Worm (Caenorhabditis elegans) whole organism, L2 larva: ENCODE results near the gene F17C8.9.

Source experiments
- C34F6.9 ChIP-seq: fragments of 150-350 bp; optimal IDR thresholded peaks from 2 replicates; lab custom pipeline; 2014; ENCODE audit warnings: missing biosample characterization, missing genetic modification characterization
- R02D3.7 ChIP-seq: fragments of 150-350 bp; optimal IDR thresholded peaks from 2 replicates; lab custom pipeline; 2014; ENCODE audit warnings: missing biosample characterization, missing genetic modification characterization
- Y55F3AM.14 ChIP-seq: fragments of 200-800 bp; sonication (Bioruptor generic); optimal IDR thresholded peaks from 2 replicates; lab custom pipeline; 2018; ENCODE audit warnings: mild to moderate bottlenecking, missing genetic modification characterization, missing compliant biosample characterization
- ZK546.5 ChIP-seq: sonication (generic microtip); optimal IDR thresholded peaks from 2 replicates; lab custom pipeline; 2017; ENCODE audit warnings: missing biosample characterization, missing genetic modification characterization
- aly-2 ChIP-seq: fragments of 150-350 bp; optimal IDR thresholded peaks from 2 replicates; lab custom pipeline; 2014; ENCODE audit warnings: missing biosample characterization, missing genetic modification characterization
- ama-1 ChIP-seq: fragments of 150-350 bp; optimal IDR thresholded peaks from 2 replicates; lab custom pipeline; 2018; ENCODE audit warnings: inconsistent platforms
- blmp-1 ChIP-seq: sonication (generic microtip); optimal IDR thresholded peaks from 2 replicates; lab custom pipeline; 2017; ENCODE audit warnings: missing genetic modification characterization, mild to moderate bottlenecking, missing compliant biosample characterization, antibody characterized with exemption, moderate library complexity; ENCODE audit not compliant: insufficient read depth
- ceh-16 ChIP-seq: fragments of 150-350 bp; optimal IDR thresholded peaks from 2 replicates; lab custom pipeline; 2014; ENCODE audit warnings: missing biosample characterization, missing genetic modification characterization
- ceh-82 ChIP-seq: fragments of 150-350 bp; optimal IDR thresholded peaks from 2 replicates; lab custom pipeline; 2014; ENCODE audit warnings: missing biosample characterization, missing genetic modification characterization
- crh-2 ChIP-seq: sonication (generic microtip); optimal IDR thresholded peaks from 2 replicates; lab custom pipeline; 2017; ENCODE audit warnings: missing biosample characterization, missing genetic modification characterization
- dmd-4 ChIP-seq: sonication (generic microtip); optimal IDR thresholded peaks from 2 replicates; lab custom pipeline; 2017; ENCODE audit warnings: missing biosample characterization, missing genetic modification characterization
- elt-1 ChIP-seq: fragments of 150-350 bp; optimal IDR thresholded peaks from 2 replicates; lab custom pipeline; 2014; ENCODE audit warnings: missing biosample characterization, missing genetic modification characterization
- elt-3 ChIP-seq: sonication (generic microtip); optimal IDR thresholded peaks from 2 replicates; lab custom pipeline; 2017; ENCODE audit warnings: missing biosample characterization, missing genetic modification characterization
- gmeb-1 ChIP-seq: fragments of 150-350 bp; optimal IDR thresholded peaks from 2 replicates; lab custom pipeline; 2014; ENCODE audit warnings: missing biosample characterization, missing genetic modification characterization
- lin-11 ChIP-seq: fragments of 150-350 bp; sonication (generic microtip); optimal IDR thresholded peaks from 2 replicates; lab custom pipeline; 2014; ENCODE audit warnings: missing biosample characterization, missing genetic modification characterization, inconsistent platforms, mixed read lengths
- lin-13 ChIP-seq: fragments of 150-350 bp; optimal IDR thresholded peaks from 2 replicates; lab custom pipeline; 2014; ENCODE audit warnings: missing biosample characterization, missing genetic modification reagents, missing genetic modification characterization
- lin-39 ChIP-seq: fragments of 150-350 bp; optimal IDR thresholded peaks from 2 replicates; lab custom pipeline; 2014; ENCODE audit warnings: missing biosample characterization, missing genetic modification reagents, missing genetic modification characterization
- lsy-2 ChIP-seq, 2 experiments: fragments of 150-350 bp in 1 of 2; sonication (generic microtip) in 1 of 2; optimal IDR thresholded peaks; 2 replicates each; lab custom pipeline; 2014 to 2017; ENCODE audit warnings: missing biosample characterization in 2 of 2, missing genetic modification characterization in 2 of 2
- mab-5 ChIP-seq: fragments of 150-350 bp; optimal IDR thresholded peaks from 2 replicates; lab custom pipeline; 2014; ENCODE audit warnings: missing biosample characterization, missing genetic modification characterization
- mbf-1 ChIP-seq: sonication (generic microtip); optimal IDR thresholded peaks from 2 replicates; lab custom pipeline; 2017; ENCODE audit warnings: missing biosample characterization, missing genetic modification characterization
- nhr-129 ChIP-seq: fragments of 150-350 bp; optimal IDR thresholded peaks from 2 replicates; lab custom pipeline; 2014; ENCODE audit warnings: missing biosample characterization, missing genetic modification characterization
- nhr-21 ChIP-seq: fragments of 150-350 bp; optimal IDR thresholded peaks from 2 replicates; lab custom pipeline; 2014; ENCODE audit warnings: missing biosample characterization, missing genetic modification characterization
- nhr-23 ChIP-seq: fragments of 150-350 bp; optimal IDR thresholded peaks from 2 replicates; lab custom pipeline; 2014; ENCODE audit warnings: missing biosample characterization, missing genetic modification reagents, missing genetic modification characterization
- nhr-237 ChIP-seq: fragments of 150-350 bp; optimal IDR thresholded peaks from 2 replicates; lab custom pipeline; 2014; ENCODE audit warnings: missing biosample characterization, missing genetic modification characterization
- nhr-77 ChIP-seq: fragments of 150-350 bp; optimal IDR thresholded peaks from 2 replicates; lab custom pipeline; 2014; ENCODE audit warnings: missing biosample characterization, missing genetic modification characterization
- peb-1 ChIP-seq: fragments of 150-350 bp; optimal IDR thresholded peaks from 2 replicates; lab custom pipeline; 2014; ENCODE audit warnings: missing biosample characterization, missing genetic modification characterization
- sem-4 ChIP-seq: fragments of 150-350 bp; optimal IDR thresholded peaks from 2 replicates; lab custom pipeline; 2014; ENCODE audit warnings: missing biosample characterization, missing genetic modification reagents, missing genetic modification characterization
- sma-3 ChIP-seq: sonication (generic microtip); optimal IDR thresholded peaks from 2 replicates; lab custom pipeline; 2016; ENCODE audit warnings: missing genetic modification reagents, missing genetic modification characterization, missing compliant biosample characterization
- sma-9 ChIP-seq, 2 experiments: fragments of 150-350 bp in 1 of 2; sonication (generic microtip) in 1 of 2; optimal IDR thresholded peaks; 2 replicates each; lab custom pipeline; 2014 to 2016; ENCODE audit warnings: missing genetic modification characterization in 2 of 2, mild to moderate bottlenecking in 1 of 2, missing biosample characterization in 1 of 2, missing compliant biosample characterization in 1 of 2, missing genetic modification reagents in 1 of 2, moderate library complexity in 1 of 2
- unc-39 ChIP-seq: fragments of 150-350 bp; optimal IDR thresholded peaks from 2 replicates; lab custom pipeline; 2014; ENCODE audit warnings: missing biosample characterization, missing genetic modification characterization
- unc-55 ChIP-seq: fragments of 150-350 bp; sonication (generic microtip); optimal IDR thresholded peaks from 3 replicates; lab custom pipeline; 2014; ENCODE audit warnings: missing biosample characterization, missing genetic modification reagents, missing genetic modification characterization
- unc-62 ChIP-seq: fragments of 150-350 bp; optimal IDR thresholded peaks from 2 replicates; lab custom pipeline; 2014; ENCODE audit warnings: missing biosample characterization, missing genetic modification reagents, missing genetic modification characterization
- ztf-1 ChIP-seq: fragments of 200-800 bp; sonication (Bioruptor generic); conservative IDR thresholded peaks from 2 replicates; pipeline ENCODE4 v1.3.6; 2022; ENCODE audit warnings: missing genetic modification characterization, missing compliant biosample characterization
- ztf-11 ChIP-seq: sonication (generic microtip); optimal IDR thresholded peaks from 2 replicates; lab custom pipeline; 2017; ENCODE audit warnings: missing biosample characterization, missing genetic modification characterization
- ztf-4 ChIP-seq: fragments of 150-350 bp; optimal IDR thresholded peaks from 2 replicates; lab custom pipeline; 2014; ENCODE audit warnings: missing biosample characterization, missing genetic modification characterization

F17C8.9 gene

DNA sequence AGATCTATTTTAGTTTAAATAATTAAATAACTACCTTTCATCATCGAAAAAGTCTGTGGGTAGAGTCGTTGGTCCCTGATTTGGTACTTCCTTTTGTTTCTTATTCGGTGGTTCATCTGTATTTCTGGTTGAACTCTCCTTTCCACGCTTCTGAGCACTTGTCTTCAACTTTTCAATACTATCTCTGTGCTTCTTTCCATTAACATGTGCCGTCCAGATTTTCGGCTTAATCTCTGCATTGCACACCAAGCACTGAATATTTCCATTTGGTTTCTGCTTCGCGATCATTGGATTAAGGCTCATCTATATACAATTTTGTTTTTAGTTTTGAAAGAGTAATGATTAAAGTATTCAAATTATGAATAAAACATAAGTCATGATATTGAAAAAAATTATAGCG is 34.2 kb upstream of the F17C8.9 start, which contains the start of gene sel-13:
Gene sel-13 (minus strand): TSS at position 303 of the 400 bp plus-strand sequence.
- TF ChIP-seq sem-4 (tag; lab: Kevin White, UChicago) = no peak
- no peak for TF ChIP-seq lin-39
- no peak for TF ChIP-seq nhr-23
- TF ChIP-seq, all 48 proteins: peak for 0

- no peak for TF ChIP-seq aly-2 (tag; lab: Kevin White, UChicago)
- peak in 1 of 2 experiments; percentile 59 for TF ChIP-seq lsy-2 (tag; optimal IDR thresholded peaks at IDR 0.05; lab: Kevin White, UChicago)
- no peak for TF ChIP-seq lin-13 (GFP tag; lab: Kevin White, UChicago)
- peak; percentile 12 for TF ChIP-seq crh-2 (tag; lab: Kevin White, UChicago)
- TF ChIP-seq elt-1 (tag; lab: Kevin White, UChicago) = no peak
- TF ChIP-seq nhr-129 (tag; lab: Kevin White, UChicago) = no peak
- no peak for TF ChIP-seq sma-3
- peak; percentile 58 for TF ChIP-seq C34F6.9
- TF ChIP-seq unc-55 (GFP tag; lab: Kevin White, UChicago) = peak; percentile 59
Measured at ce11 chrIII:4703932-4704454, 30.2 kb upstream of the F17C8.9 start, which contains the start of the genes clp-2 and mrpl-16. Gene clp-2, minus strand, starts transcription at chrIII:4704025. Gene mrpl-16, plus strand, starts transcription at chrIII:4704404.

DNA sequence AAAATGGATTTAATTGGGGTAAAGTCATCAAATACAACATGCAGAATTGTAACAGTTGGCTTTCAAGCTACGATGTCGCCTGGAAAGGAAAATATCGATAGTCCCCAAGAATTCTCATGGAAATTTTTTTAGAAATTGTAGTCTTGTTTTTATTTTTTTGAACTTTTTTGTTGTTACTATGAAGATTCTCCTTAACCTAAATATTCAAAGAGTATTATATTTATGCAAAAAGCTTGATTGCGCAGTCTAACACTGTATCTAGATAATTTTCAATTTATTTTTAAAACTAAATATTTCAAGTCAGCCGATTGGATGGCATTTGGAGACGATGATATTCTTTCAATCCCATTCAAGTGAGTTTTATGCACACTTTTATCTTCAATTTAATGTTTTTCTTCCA is 28.9 kb upstream of the F17C8.9 start, which contains the start of gene pgap-2:
Gene pgap-2 (plus strand): TSS at position 301 of the 400 bp plus-strand sequence.
- TF ChIP-seq crh-2 (tag; lab: Kevin White, UChicago) (no peak), sma-9 (GFP tag; optimal IDR thresholded peaks at IDR 0.05; lab: Kevin White, UChicago) (no peak), sma-9 (tag; optimal IDR thresholded peaks at IDR 0.05; lab: Kevin White, UChicago) (no peak), gmeb-1 (tag; lab: Kevin White, UChicago) (no peak), sma-3 (no peak), ztf-4 (tag; lab: Kevin White, UChicago) (no peak), ceh-16 (tag; lab: Kevin White, UChicago) (no peak), ztf-1 (no peak), ZK546.5 (tag; lab: Kevin White, UChicago) (no peak), dmd-4 (no peak), lin-13 (GFP tag; lab: Kevin White, UChicago) (no peak), sem-4 (tag; lab: Kevin White, UChicago) (no peak)

DNA sequence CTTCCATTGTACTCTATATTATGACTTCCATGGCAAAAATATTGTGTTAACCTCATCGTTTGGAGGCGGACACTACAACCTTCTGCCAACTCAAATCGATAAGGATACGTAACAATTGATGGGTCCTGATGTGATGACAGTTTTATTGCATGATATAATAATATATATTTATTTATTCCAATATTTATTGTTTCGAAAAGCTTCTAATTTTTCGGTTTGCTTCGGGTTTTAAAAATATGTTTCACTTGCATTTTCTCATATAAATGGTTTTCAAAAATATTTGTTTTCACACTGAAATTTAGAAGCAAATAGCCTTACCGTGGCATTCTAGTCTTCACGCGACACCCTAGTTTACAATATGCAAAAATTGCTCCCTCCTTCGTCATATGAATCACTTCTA is 27.5 kb upstream of the F17C8.9 start, which contains the start of gene T04A8.13:
Gene T04A8.13 (plus strand): TSS at position 301 of the 400 bp plus-strand sequence.
- TF ChIP-seq blmp-1 (tag; lab: Kevin White, UChicago) (no peak), ceh-16 (tag; lab: Kevin White, UChicago) (no peak), Y55F3AM.14 (GFP tag; lab: Kevin White, UChicago) (no peak)

- TF ChIP-seq unc-55 (GFP tag; lab: Kevin White, UChicago) = peak; percentile 4
- no peak for TF ChIP-seq unc-62
Measured at ce11 chrIII:4708909-4709308, 25.2 kb upstream of the F17C8.9 start, which contains the start of gene T04A8.18. Gene T04A8.18, plus strand, starts transcription at chrIII:4709209.

- no peak for TF ChIP-seq ama-1
- TF ChIP-seq ZK546.5 (tag; lab: Kevin White, UChicago) = no peak
- no peak for TF ChIP-seq peb-1 (tag; lab: Kevin White, UChicago)
- no peak for TF ChIP-seq mbf-1 (tag; lab: Kevin White, UChicago)
- TF ChIP-seq unc-39 (tag; lab: Kevin White, UChicago) = no peak
- TF ChIP-seq, all 48 proteins: peak for 0
Measured at ce11 chrIII:4715088-4715487, 19.1 kb upstream of the F17C8.9 start, which contains the start of gene him-18. Gene him-18, minus strand, starts transcription at chrIII:4715188.

ce11 chrIII:4720620-4721227 is 13.4 kb upstream of the F17C8.9 start, which contains the start of gene emb-5:
Gene emb-5, minus strand, starts transcription at chrIII:4720670.
- TF ChIP-seq ama-1 (no peak), ceh-16 (tag; lab: Kevin White, UChicago) (no peak), peb-1 (tag; lab: Kevin White, UChicago) (no peak), mbf-1 (tag; lab: Kevin White, UChicago) (no peak), crh-2 (tag; lab: Kevin White, UChicago) (peak; percentile 65), sma-3 (peak; percentile 45), ztf-1 (no peak), mab-5 (peak; percentile 75), aly-2 (tag; lab: Kevin White, UChicago) (no peak), unc-39 (tag; lab: Kevin White, UChicago) (no peak), elt-3 (tag; lab: Kevin White, UChicago) (no peak), nhr-237 (tag; lab: Kevin White, UChicago) (no peak), blmp-1 (tag; lab: Kevin White, UChicago) (no peak), sem-4 (tag; lab: Kevin White, UChicago) (no peak), nhr-77 (no peak), unc-55 (GFP tag; lab: Kevin White, UChicago) (peak; percentile 83), lin-39 (no peak), nhr-21 (tag; lab: Kevin White, UChicago) (peak; percentile 6), ceh-82 (no peak), R02D3.7 (tag; lab: Kevin White, UChicago) (no peak), elt-1 (tag; lab: Kevin White, UChicago) (no peak), C34F6.9 (peak; percentile 62), Y55F3AM.14 (GFP tag; lab: Kevin White, UChicago) (no peak), lin-11 (tag; lab: Kevin White, UChicago) (peak; percentile 32), ztf-11 (tag; lab: Kevin White, UChicago) (no peak)
